In the genomic region with DNA sequence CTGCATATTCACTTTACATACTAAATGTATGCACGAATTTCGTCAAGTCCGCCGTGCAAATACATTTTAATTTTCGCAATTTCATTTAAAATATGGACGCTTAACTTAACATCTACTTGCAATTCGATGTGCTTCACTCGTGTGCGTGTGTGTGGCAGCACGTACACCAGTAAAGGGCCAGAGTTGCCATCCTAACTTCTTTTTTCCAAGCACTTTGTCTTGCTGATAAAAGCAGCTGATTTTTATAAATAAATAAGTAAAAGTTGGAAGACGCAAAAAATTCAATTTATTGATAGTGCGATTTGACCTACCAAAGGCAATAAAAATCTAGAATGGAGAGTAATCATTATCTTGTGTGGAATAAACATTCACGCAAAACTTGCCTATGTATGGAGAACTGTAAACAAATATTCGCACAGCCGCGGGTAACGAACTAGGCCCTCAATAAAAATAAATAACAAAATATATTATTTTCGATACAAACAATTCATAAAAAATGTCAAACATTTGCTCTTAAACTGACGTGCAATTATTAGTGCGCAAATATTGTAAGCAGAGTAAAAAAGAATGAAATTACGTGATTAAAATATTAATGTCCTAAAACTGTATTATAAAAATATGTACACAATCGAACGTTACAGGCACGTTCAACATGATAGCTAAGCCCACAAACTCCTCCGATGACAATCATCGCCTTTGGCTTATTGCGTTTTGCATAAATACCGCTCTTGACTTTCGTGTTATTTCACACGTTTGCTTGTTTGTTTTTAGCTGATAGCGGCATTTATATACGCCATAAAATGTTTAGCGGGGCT, we compare ENCODE assay signal across 1 fruit fly cellular context.
TF ChIP-seq lines count a peak whose summit lies in the region.

No protein-coding gene starts in this region.

TF ChIP-seq in whole organism, embryonic, 481 proteins besides CTCF, POLR2A, EP300 and RAD21 (continued from another document and continues in another):
- TF ChIP-seq pros (GFP tag; optimal IDR thresholded peaks at IDR 0.05; lab: Kevin White, UChicago) (no peak), lilli (GFP tag; optimal IDR thresholded peaks at IDR 0.05; lab: Kevin White, UChicago) (peak; percentile 63), ftz-f1 (GFP tag; optimal IDR thresholded peaks at IDR 0.05; lab: Kevin White, UChicago) (no peak), knrl (GFP tag; IDR thresholded peaks at IDR 0.05; lab: Robert Waterston, UW; ENCODE audit: partially characterized antibody) (no peak), eve (GFP tag; optimal IDR thresholded peaks at IDR 0.05; lab: Kevin White, UChicago) (no peak), CG12391 (tag; optimal IDR thresholded peaks at IDR 0.05; lab: Kevin White, UChicago) (peak; percentile 75), Dp (GFP tag; optimal IDR thresholded peaks at IDR 0.05; lab: Kevin White, UChicago) (no peak), CG11085 (GFP tag; IDR thresholded peaks at IDR 0.05; lab: Robert Waterston, UW) (no peak), CG4328 (GFP tag; optimal IDR thresholded peaks at IDR 0.05; lab: Kevin White, UChicago) (peak; percentile 58), CG9609 (GFP tag; optimal IDR thresholded peaks at IDR 0.05; lab: Kevin White, UChicago) (no peak), Optix (GFP tag; IDR thresholded peaks at IDR 0.05; lab: Robert Waterston, UW) (0 out of 3 replicates have a peak, but pooled peaks have one; percentile 5), NC2α (GFP tag; optimal IDR thresholded peaks at IDR 0.05; lab: Kevin White, UChicago) (no peak), Mad (GFP tag; optimal IDR thresholded peaks at IDR 0.05; lab: Kevin White, UChicago) (peak; percentile 16), CG7357 (GFP tag; IDR thresholded peaks at IDR 0.05; lab: Robert Waterston, UW) (peak; percentile 53; the same call in 1 of the 3 replicates), HmgD (GFP tag; optimal IDR thresholded peaks at IDR 0.05; lab: Kevin White, UChicago) (no peak), CG30403 (GFP tag; optimal IDR thresholded peaks at IDR 0.05; lab: Kevin White, UChicago) (peak; percentile 64), lab (GFP tag; optimal IDR thresholded peaks at IDR 0.05; lab: Kevin White, UChicago) (peak; percentile 76), Hr3 (GFP tag; optimal IDR thresholded peaks at IDR 0.05; lab: Kevin White, UChicago) (peak; percentile 3), jing (GFP tag; optimal IDR thresholded peaks at IDR 0.05; lab: Kevin White, UChicago) (no peak), inv (GFP tag; IDR thresholded peaks at IDR 0.05; lab: Robert Waterston, UW; ENCODE audit: partially characterized antibody) (no peak), gt (GFP tag; IDR thresholded peaks at IDR 0.05; lab: Robert Waterston, UW) (no peak), CG18476 (GFP tag; optimal IDR thresholded peaks at IDR 0.05; lab: Kevin White, UChicago) (peak; percentile 31), sob (GFP tag; IDR thresholded peaks at IDR 0.05; lab: Robert Waterston, UW) (peak; percentile 57; the same call in 1 of the 2 replicates), CG34224 (GFP tag; IDR thresholded peaks at IDR 0.05; lab: Robert Waterston, UW; ENCODE audit: partially characterized antibody) (no peak), bigmax (GFP tag; optimal IDR thresholded peaks at IDR 0.05; lab: Kevin White, UChicago) (no peak), Hand (GFP tag; optimal IDR thresholded peaks at IDR 0.05; lab: Kevin White, UChicago) (peak; percentile 63), stc (GFP tag; IDR thresholded peaks at IDR 0.05; lab: Robert Waterston, UW) (peak; percentile 31; the same call in 1 of the 2 replicates), CG6854 (GFP tag; optimal IDR thresholded peaks at IDR 0.05; lab: Kevin White, UChicago) (peak; percentile 67), PHDP (tag; optimal IDR thresholded peaks at IDR 0.05; lab: Kevin White, UChicago) (peak; percentile 83), slbo (GFP tag; IDR thresholded peaks at IDR 0.05; lab: Robert Waterston, UW) (peak; percentile 73), exex (tag; optimal IDR thresholded peaks at IDR 0.05; lab: Kevin White, UChicago) (no peak), kay (GFP tag; optimal IDR thresholded peaks at IDR 0.05; lab: Kevin White, UChicago) (peak; percentile 25), luna (GFP tag; optimal IDR thresholded peaks at IDR 0.05; lab: Kevin White, UChicago) (no peak), Vsx1 (GFP tag; optimal IDR thresholded peaks at IDR 0.05; lab: Kevin White, UChicago) (peak; percentile 64), CG2199 (GFP tag; IDR thresholded peaks at IDR 0.05; lab: Robert Waterston, UW) (no peak), jumu (GFP tag; optimal IDR thresholded peaks at IDR 0.05; lab: Kevin White, UChicago) (no peak), sqz (GFP tag; optimal IDR thresholded peaks at IDR 0.05; lab: Kevin White, UChicago) (peak; percentile 3), dan (GFP tag; IDR thresholded peaks at IDR 0.05; lab: Robert Waterston, UW) (no peak), ac (GFP tag; optimal IDR thresholded peaks at IDR 0.05; lab: Kevin White, UChicago) (no peak), ATbp (GFP tag; optimal IDR thresholded peaks at IDR 0.05; lab: Kevin White, UChicago) (peak; percentile 46), br (optimal IDR thresholded peaks at IDR 0.05; lab: Kevin White, UChicago) (no peak), CG31441 (GFP tag; IDR thresholded peaks at IDR 0.05; lab: Robert Waterston, UW) (peak; percentile 63; the same call in 1 of the 2 replicates), CG6689 (GFP tag; IDR thresholded peaks at IDR 0.05; lab: Robert Waterston, UW) (peak; percentile 45), CG9876 (GFP tag; optimal IDR thresholded peaks at IDR 0.05; lab: Kevin White, UChicago) (no peak), Nf-YC (tag; optimal IDR thresholded peaks at IDR 0.05; lab: Kevin White, UChicago) (peak; percentile 55), vfl (GFP tag; optimal IDR thresholded peaks at IDR 0.05; lab: Kevin White, UChicago) (no peak), tgo (GFP tag; IDR thresholded peaks at IDR 0.05; lab: Robert Waterston, UW) (peak; percentile 43; the same call in 1 of the 3 replicates), CG42726 (GFP tag; IDR thresholded peaks at IDR 0.05; lab: Robert Waterston, UW; ENCODE audit: partially characterized antibody) (no peak), bowl (GFP tag; IDR thresholded peaks at IDR 0.05; lab: Robert Waterston, UW) (no peak), CG4404 (GFP tag; IDR thresholded peaks at IDR 0.05; lab: Robert Waterston, UW) (no peak), BtbVII (GFP tag; optimal IDR thresholded peaks at IDR 0.05; lab: Kevin White, UChicago) (peak; percentile 42), Kr (GFP tag; optimal IDR thresholded peaks at IDR 0.05; lab: Kevin White, UChicago) (no peak), Hmr (GFP tag; optimal IDR thresholded peaks at IDR 0.05; lab: Kevin White, UChicago) (peak; percentile 84), CG12219 (GFP tag; optimal IDR thresholded peaks at IDR 0.05; lab: Kevin White, UChicago) (peak; percentile 56), wor (GFP tag; IDR thresholded peaks at IDR 0.05; lab: Robert Waterston, UW) (peak; percentile 41), gro (GFP tag; optimal IDR thresholded peaks at IDR 0.05; lab: Kevin White, UChicago) (no peak), CG3838 (GFP tag; optimal IDR thresholded peaks at IDR 0.05; lab: Kevin White, UChicago) (no peak), CG31224 (GFP tag; IDR thresholded peaks at IDR 0.05; lab: Robert Waterston, UW) (peak; percentile 63), psq (GFP tag; optimal IDR thresholded peaks at IDR 0.05; lab: Kevin White, UChicago) (no peak), Rfx (GFP tag; IDR thresholded peaks at IDR 0.05; lab: Robert Waterston, UW) (peak; percentile 80; the same call in 1 of the 2 replicates), CG30020 (tag; optimal IDR thresholded peaks at IDR 0.05; lab: Kevin White, UChicago) (peak; percentile 24), Ets65A (GFP tag; lab: Kevin White, UChicago) (peak; percentile 89), unpg (GFP tag; optimal IDR thresholded peaks at IDR 0.05; lab: Kevin White, UChicago) (peak; percentile 70), p53 (GFP tag; optimal IDR thresholded peaks at IDR 0.05; lab: Kevin White, UChicago) (no peak), CG10654 (GFP tag; optimal IDR thresholded peaks at IDR 0.05; lab: Kevin White, UChicago) (peak; percentile 10), YL-1 (GFP tag; optimal IDR thresholded peaks at IDR 0.05; lab: Kevin White, UChicago) (no peak), CG8765 (GFP tag; IDR thresholded peaks at IDR 0.05; lab: Robert Waterston, UW) (no peak), CG10267 (tag; optimal IDR thresholded peaks at IDR 0.05; lab: Kevin White, UChicago) (peak; percentile 49), Xbp1 (GFP tag; optimal IDR thresholded peaks at IDR 0.05; lab: Kevin White, UChicago) (peak; percentile 69), tll (GFP tag; optimal IDR thresholded peaks at IDR 0.05; lab: Kevin White, UChicago) (no peak), tna (GFP tag; IDR thresholded peaks at IDR 0.05; lab: Robert Waterston, UW; ENCODE audit: partially characterized antibody) (no peak), Ptx1 (GFP tag; IDR thresholded peaks at IDR 0.05; lab: Robert Waterston, UW) (peak; percentile 64), Doc2 (GFP tag; IDR thresholded peaks at IDR 0.05; lab: Robert Waterston, UW) (no peak), CG8290 (GFP tag; optimal IDR thresholded peaks at IDR 0.05; lab: Kevin White, UChicago) (no peak), CG8290 (tag; optimal IDR thresholded peaks at IDR 0.05; lab: Kevin White, UChicago) (peak in 1 of 2 experiments; percentile 60), toy (GFP tag; IDR thresholded peaks at IDR 0.05; lab: Robert Waterston, UW) (no peak), Sox100B (GFP tag; optimal IDR thresholded peaks at IDR 0.05; lab: Kevin White, UChicago) (peak; percentile 60), E2f1 (GFP tag; IDR thresholded peaks at IDR 0.05; lab: Robert Waterston, UW) (peak; percentile 56; the same call in 1 of the 2 replicates), Chrac-16 (GFP tag; optimal IDR thresholded peaks at IDR 0.05; lab: Kevin White, UChicago) (peak; percentile 39), CG32532 (GFP tag; IDR thresholded peaks at IDR 0.05; lab: Robert Waterston, UW) (peak; percentile 79), CG7372 (GFP tag; IDR thresholded peaks at IDR 0.05; lab: Robert Waterston, UW) (0 out of 2 replicates have a peak, but pooled peaks have one; percentile 33), bbx (GFP tag; IDR thresholded peaks at IDR 0.05; lab: Robert Waterston, UW; ENCODE audit: partially characterized antibody) (0 out of 2 replicates have a peak, but pooled peaks have one; percentile 25), CG12659 (GFP tag; optimal IDR thresholded peaks at IDR 0.05; lab: Kevin White, UChicago) (peak; percentile 84), CG14050 (GFP tag; IDR thresholded peaks at IDR 0.05; lab: Robert Waterston, UW) (peak; percentile 48; the same call in 1 of the 3 replicates), nerfin-2 (GFP tag; IDR thresholded peaks at IDR 0.05; lab: Robert Waterston, UW; ENCODE audit: partially characterized antibody) (no peak), CG18764 (GFP tag; optimal IDR thresholded peaks at IDR 0.05; lab: Kevin White, UChicago) (peak; percentile 13), mam (GFP tag; optimal IDR thresholded peaks at IDR 0.05; lab: Kevin White, UChicago) (peak; percentile 13), sna (GFP tag; IDR thresholded peaks at IDR 0.05; lab: Robert Waterston, UW; ENCODE audit: partially characterized antibody) (0 out of 2 replicates have a peak, but pooled peaks have one; percentile 13), CG11398 (GFP tag; optimal IDR thresholded peaks at IDR 0.05; lab: Kevin White, UChicago) (no peak), Dref (GFP tag; IDR thresholded peaks at IDR 0.05; lab: Robert Waterston, UW) (no peak), CG10565 (GFP tag; optimal IDR thresholded peaks at IDR 0.05; lab: Kevin White, UChicago) (peak; percentile 16), CG10979 (tag; optimal IDR thresholded peaks at IDR 0.05; lab: Kevin White, UChicago) (peak; percentile 57), CG12155 (GFP tag; optimal IDR thresholded peaks at IDR 0.05; lab: Kevin White, UChicago) (peak; percentile 44), CG2202 (tag; optimal IDR thresholded peaks at IDR 0.05; lab: Kevin White, UChicago) (peak; percentile 33), sim (GFP tag; IDR thresholded peaks at IDR 0.05; lab: Robert Waterston, UW) (no peak), CG18619 (GFP tag; optimal IDR thresholded peaks at IDR 0.05; lab: Kevin White, UChicago) (peak; percentile 76), aop (GFP tag; IDR thresholded peaks at IDR 0.05; lab: Robert Waterston, UW) (no peak), ems (GFP tag; optimal IDR thresholded peaks at IDR 0.05; lab: Kevin White, UChicago) (no peak), CG17359 (tag; optimal IDR thresholded peaks at IDR 0.05; lab: Kevin White, UChicago) (peak; percentile 65), CG4424 (GFP tag; optimal IDR thresholded peaks at IDR 0.05; lab: Kevin White, UChicago) (peak; percentile 34), dpn (GFP tag; optimal IDR thresholded peaks at IDR 0.05; lab: Kevin White, UChicago) (peak in 1 of 2 experiments; percentile 61), Fer3 (tag; optimal IDR thresholded peaks at IDR 0.05; lab: Kevin White, UChicago) (peak; percentile 70), CG43689 (GFP tag; IDR thresholded peaks at IDR 0.05; lab: Robert Waterston, UW) (peak; percentile 6; the same call in 1 of the 2 replicates), Atf3 (GFP tag; optimal IDR thresholded peaks at IDR 0.05; lab: Kevin White, UChicago) (no peak), crc (GFP tag; optimal IDR thresholded peaks at IDR 0.05; lab: Kevin White, UChicago) (peak; percentile 13), gem (tag; optimal IDR thresholded peaks at IDR 0.05; lab: Kevin White, UChicago) (peak; percentile 82), Six4 (GFP tag; optimal IDR thresholded peaks at IDR 0.05; lab: Kevin White, UChicago) (no peak), CG11247 (GFP tag; IDR thresholded peaks at IDR 0.05; lab: Robert Waterston, UW) (0 out of 2 replicates have a peak, but pooled peaks have one; percentile 46), Camta (GFP tag; optimal IDR thresholded peaks at IDR 0.05; lab: Kevin White, UChicago) (peak; percentile 35), Bgb (GFP tag; IDR thresholded peaks at IDR 0.05; lab: Robert Waterston, UW; ENCODE audit: partially characterized antibody) (no peak; the same call in 1 of the 2 replicates), fd102C (GFP tag; optimal IDR thresholded peaks at IDR 0.05; lab: Kevin White, UChicago) (no peak), h (optimal IDR thresholded peaks at IDR 0.05; lab: Kevin White, UChicago) (no peak), wek (GFP tag; optimal IDR thresholded peaks at IDR 0.05; lab: Kevin White, UChicago) (peak; percentile 19), jigr1 (GFP tag; IDR thresholded peaks at IDR 0.05; lab: Robert Waterston, UW) (no peak), NFAT (GFP tag; IDR thresholded peaks at IDR 0.05; lab: Robert Waterston, UW) (peak; percentile 52; the same call in 1 of the 2 replicates), CG1529 (GFP tag; optimal IDR thresholded peaks at IDR 0.05; lab: Kevin White, UChicago) (peak; percentile 18), chm (GFP tag; IDR thresholded peaks at IDR 0.05; lab: Robert Waterston, UW) (no peak), CkIIα-i1 (GFP tag; IDR thresholded peaks at IDR 0.05; lab: Robert Waterston, UW) (no peak), fd3F (GFP tag; optimal IDR thresholded peaks at IDR 0.05; lab: Kevin White, UChicago) (peak; percentile 69)
